Fruit fly (Drosophila melanogaster) whole organism: ENCODE results near the gene CG10467.

Experiments
- CG8478 ChIP-seq: fragments of >200 bp; optimal IDR thresholded peaks from 2 replicates; lab custom pipeline; 2018; ENCODE audit warnings: inconsistent platforms
- Dll ChIP-seq: fragments of >200 bp; optimal IDR thresholded peaks from 2 replicates; lab custom pipeline; 2017
- EcR ChIP-seq, 2 experiments: fragments of >200 bp; optimal IDR thresholded peaks; 2 replicates each; lab custom pipeline; 2017; ENCODE audit warnings: missing biosample characterization in 2 of 2, missing genetic modification characterization in 2 of 2, missing genetic modification reagents in 2 of 2
- pan ChIP-seq: fragments of >200 bp; optimal IDR thresholded peaks from 2 replicates; lab custom pipeline; 2017
- psq ChIP-seq: fragments of >200 bp; optimal IDR thresholded peaks from 2 replicates; lab custom pipeline; 2017
- usp ChIP-seq: fragments of >200 bp; optimal IDR thresholded peaks from 2 replicates; lab custom pipeline; 2017; ENCODE audit warnings: missing biosample characterization, missing genetic modification characterization, mixed read lengths

CG10467 gene

dm6 chr3L:6094697-6095096 is at the start of gene CG10467, which contains the start of gene loj:
Gene CG10467, minus strand, starts transcription at chr3L:6094747.
Gene loj, plus strand, starts transcription at chr3L:6094987.
- TF ChIP-seq Dll (lab: Kevin White, UChicago) (no peak), pan (lab: Kevin White, UChicago) (no peak), psq (lab: Kevin White, UChicago) (no peak), EcR (GFP tag; optimal IDR thresholded peaks at IDR 0.05; lab: Kevin White, UChicago) (no peak), usp (no peak), CG8478 (lab: Kevin White, UChicago) (no peak)

dm6 chr3L:6143188-6143755 is 48.7 kb upstream of the CG10467 start, which contains the start of gene Lcp65Ad:
Gene Lcp65Ad, plus strand, starts transcription at chr3L:6143395.
- TF ChIP-seq psq (lab: Kevin White, UChicago) (no peak), Dll (lab: Kevin White, UChicago) (peak; percentile 37)

dm6 chr3L:6142313-6142712 is 47.8 kb upstream of the CG10467 start, which contains the start of gene Cpr65Aw:
Gene Cpr65Aw, minus strand, starts transcription at chr3L:6142413.
- no peak for TF ChIP-seq psq (lab: Kevin White, UChicago)
- no peak for TF ChIP-seq pan (lab: Kevin White, UChicago)
- TF ChIP-seq CG8478 (lab: Kevin White, UChicago): no peak
- no peak for TF ChIP-seq EcR (GFP tag; optimal IDR thresholded peaks at IDR 0.05; lab: Kevin White, UChicago)
- no peak for TF ChIP-seq usp
- TF ChIP-seq Dll (lab: Kevin White, UChicago): no peak

dm6 chr3L:6141538-6141937 is 47.0 kb upstream of the CG10467 start:
- TF ChIP-seq usp: no peak

- TF ChIP-seq pan (lab: Kevin White, UChicago) (no peak), Dll (lab: Kevin White, UChicago) (no peak), usp (no peak), psq (lab: Kevin White, UChicago) (no peak), EcR (GFP tag; optimal IDR thresholded peaks at IDR 0.05; lab: Kevin White, UChicago) (no peak), CG8478 (lab: Kevin White, UChicago) (no peak)
These were observed 46.4 kb upstream of the CG10467 start for dm6 chr3L:6140771-6141472.

- TF ChIP-seq pan (lab: Kevin White, UChicago) (no peak), CG8478 (lab: Kevin White, UChicago) (no peak), Dll (lab: Kevin White, UChicago) (no peak), usp (no peak), EcR (GFP tag; optimal IDR thresholded peaks at IDR 0.05; lab: Kevin White, UChicago) (no peak), psq (lab: Kevin White, UChicago) (no peak)
These were observed 45.5 kb upstream of the CG10467 start, which contains the start of gene Cpr65Av for dm6 chr3L:6139924-6140574. Gene Cpr65Av, minus strand, starts transcription at chr3L:6139974.

dm6 chr3L:6138586-6138985 is 44.0 kb upstream of the CG10467 start:
- TF ChIP-seq EcR (GFP tag; optimal IDR thresholded peaks at IDR 0.05; lab: Kevin White, UChicago): no peak
- no peak for TF ChIP-seq psq (lab: Kevin White, UChicago)
- TF ChIP-seq pan (lab: Kevin White, UChicago): no peak
- TF ChIP-seq usp: no peak
- TF ChIP-seq CG8478 (lab: Kevin White, UChicago): no peak
- TF ChIP-seq Dll (lab: Kevin White, UChicago): no peak

- TF ChIP-seq EcR (GFP tag; optimal IDR thresholded peaks at IDR 0.05; lab: Kevin White, UChicago) (no peak), psq (lab: Kevin White, UChicago) (no peak), pan (lab: Kevin White, UChicago) (no peak), Dll (lab: Kevin White, UChicago) (no peak), CG8478 (lab: Kevin White, UChicago) (no peak), usp (no peak)
These were observed 43.5 kb upstream of the CG10467 start, which contains the start of gene Lcp65Ae for dm6 chr3L:6138018-6138417. Gene Lcp65Ae, minus strand, starts transcription at chr3L:6138118.

dm6 chr3L:6136691-6137090 is 42.1 kb upstream of the CG10467 start, which contains the start of gene Lcp65Af:
Gene Lcp65Af, minus strand, starts transcription at chr3L:6136791.
- TF ChIP-seq usp: no peak
- TF ChIP-seq psq (lab: Kevin White, UChicago): no peak
- TF ChIP-seq CG8478 (lab: Kevin White, UChicago): no peak
- TF ChIP-seq Dll (lab: Kevin White, UChicago): no peak
- no peak for TF ChIP-seq pan (lab: Kevin White, UChicago)
- TF ChIP-seq EcR (GFP tag; optimal IDR thresholded peaks at IDR 0.05; lab: Kevin White, UChicago): no peak

- no peak for TF ChIP-seq EcR (GFP tag; optimal IDR thresholded peaks at IDR 0.05; lab: Kevin White, UChicago)
- TF ChIP-seq psq (lab: Kevin White, UChicago): no peak
- TF ChIP-seq CG8478 (lab: Kevin White, UChicago): no peak
- no peak for TF ChIP-seq Dll (lab: Kevin White, UChicago)
- TF ChIP-seq pan (lab: Kevin White, UChicago): no peak
- TF ChIP-seq usp: no peak
These were observed 40.6 kb upstream of the CG10467 start, which contains the start of gene Lcp65Ag1 for dm6 chr3L:6135174-6135573. Gene Lcp65Ag1, minus strand, starts transcription at chr3L:6135274.

- TF ChIP-seq usp: no peak
- TF ChIP-seq psq (lab: Kevin White, UChicago): no peak
- TF ChIP-seq pan (lab: Kevin White, UChicago): no peak
- TF ChIP-seq EcR (GFP tag; optimal IDR thresholded peaks at IDR 0.05; lab: Kevin White, UChicago): no peak
- TF ChIP-seq CG8478 (lab: Kevin White, UChicago): no peak
- no peak for TF ChIP-seq Dll (lab: Kevin White, UChicago)
These were observed 39.0 kb upstream of the CG10467 start, which contains the start of gene Lcp65Ag2 for dm6 chr3L:6133546-6133945. Gene Lcp65Ag2, minus strand, starts transcription at chr3L:6133593.
